Worm (Caenorhabditis elegans) whole organism, L1 larva: ENCODE results near the gene C25F6.8.

Experiments used
- C04F5.9 ChIP-seq: sonication (generic microtip); optimal IDR thresholded peaks from 2 replicates; lab custom pipeline; 2016; ENCODE audit warnings: missing genetic modification characterization, missing compliant biosample characterization
- alr-1 ChIP-seq: fragments of 200-800 bp; sonication (Bioruptor generic); optimal IDR thresholded peaks from 2 replicates; lab custom pipeline; 2018; ENCODE audit warnings: borderline replicate concordance, mild to moderate bottlenecking, missing genetic modification characterization, missing compliant biosample characterization
- aly-2 ChIP-seq: fragments of 150-350 bp; optimal IDR thresholded peaks from 2 replicates; lab custom pipeline; 2014; ENCODE audit warnings: missing biosample characterization, missing genetic modification characterization
- blmp-1 ChIP-seq: fragments of 150-350 bp; optimal IDR thresholded peaks from 2 replicates; lab custom pipeline; 2014; ENCODE audit warnings: missing biosample characterization, missing genetic modification characterization
- ceh-63 ChIP-seq: fragments of 200-800 bp; sonication (Bioruptor generic); optimal IDR thresholded peaks from 2 replicates; lab custom pipeline; 2018; ENCODE audit warnings: mild to moderate bottlenecking, missing genetic modification characterization, missing compliant biosample characterization
- dpl-1 ChIP-seq, 3 experiments: fragments of 150-350 bp in 2 of 3; sonication (generic microtip) in 1 of 3; optimal IDR thresholded peaks; 2 replicates each; lab custom pipeline; 2014 to 2017; ENCODE audit warnings: missing biosample characterization in 3 of 3, missing genetic modification characterization in 3 of 3, missing genetic modification reagents in 3 of 3
- dsc-1 ChIP-seq: sonication (generic microtip); optimal IDR thresholded peaks from 2 replicates; lab custom pipeline; 2016; ENCODE audit warnings: mild to moderate bottlenecking, missing genetic modification characterization, missing compliant biosample characterization
- efl-1 ChIP-seq, 4 experiments: fragments of 150-350 bp; optimal IDR thresholded peaks in 3 of 4; peaks in 1 of 4; 1 replicate in 1 of 4; 2 replicates in 3 of 4; lab custom pipeline; 2014; ENCODE audit warnings: missing biosample characterization in 2 of 4, missing genetic modification characterization in 2 of 4, missing genetic modification reagents in 2 of 4
- elt-3 ChIP-seq, 6 experiments: fragments of 150-350 bp in 1 of 6; sonication (generic microtip); optimal IDR thresholded peaks; 2 replicates each; lab custom pipeline; 2017 to 2018; ENCODE audit warnings: missing biosample characterization in 6 of 6, missing genetic modification characterization in 6 of 6, inconsistent platforms in 1 of 6
- ets-5 ChIP-seq: fragments of 200-800 bp; sonication (Bioruptor generic); IDR thresholded peaks from 2 replicates; pipeline ENCODE4 v1.3.6; 2022; ENCODE audit warnings: missing genetic modification characterization, missing compliant biosample characterization
- fkh-8 ChIP-seq: sonication (generic microtip); optimal IDR thresholded peaks from 2 replicates; lab custom pipeline; 2016; ENCODE audit warnings: mild to moderate bottlenecking, missing genetic modification characterization, missing compliant biosample characterization
- grh-1 ChIP-seq: fragments of 200-800 bp; sonication (Bioruptor generic); IDR thresholded peaks from 2 replicates; pipeline ENCODE4 v1.3.6; 2022; ENCODE audit warnings: missing genetic modification reagents, missing genetic modification characterization, missing compliant biosample characterization
- hlh-4 ChIP-seq: sonication (generic microtip); optimal IDR thresholded peaks from 2 replicates; lab custom pipeline; 2016; ENCODE audit warnings: mild to moderate bottlenecking, missing genetic modification characterization, missing compliant biosample characterization
- lin-14 ChIP-seq: fragments of 200-800 bp; sonication (Bioruptor generic); optimal IDR thresholded peaks from 2 replicates; lab custom pipeline; 2018; ENCODE audit warnings: mild to moderate bottlenecking, missing genetic modification characterization, moderate library complexity, missing compliant biosample characterization
- lin-15B ChIP-seq: fragments of 150-350 bp; sonication (generic microtip); optimal IDR thresholded peaks from 3 replicates; lab custom pipeline; 2014; ENCODE audit warnings: missing biosample characterization, missing genetic modification characterization
- lin-35 ChIP-seq, 2 experiments: fragments of 150-350 bp; optimal IDR thresholded peaks; 2 replicates each; lab custom pipeline; 2014; ENCODE audit warnings: missing biosample characterization in 2 of 2, missing genetic modification characterization in 2 of 2, missing genetic modification reagents in 2 of 2
- lir-3 ChIP-seq: sonication (generic microtip); optimal IDR thresholded peaks from 2 replicates; lab custom pipeline; 2016; ENCODE audit warnings: mild to moderate bottlenecking, missing genetic modification characterization, moderate library complexity, missing compliant biosample characterization; ENCODE audit not compliant: poor library complexity
- lsy-2 ChIP-seq, 2 experiments: fragments of 150-350 bp; optimal IDR thresholded peaks; 2 replicates each; lab custom pipeline; 2014; ENCODE audit warnings: missing biosample characterization in 2 of 2, missing genetic modification characterization in 2 of 2
- mef-2 ChIP-seq: fragments of 150-350 bp; optimal IDR thresholded peaks from 2 replicates; lab custom pipeline; 2014; ENCODE audit warnings: missing biosample characterization, missing genetic modification characterization
- mep-1 ChIP-seq: fragments of 150-350 bp; optimal IDR thresholded peaks from 2 replicates; lab custom pipeline; 2014; ENCODE audit warnings: missing biosample characterization, missing genetic modification characterization
- nhr-19 ChIP-seq: fragments of 200-800 bp; sonication (Bioruptor generic); conservative IDR thresholded peaks from 2 replicates; pipeline ENCODE4 v1.3.6; 2022; ENCODE audit warnings: missing genetic modification characterization, missing compliant biosample characterization
- nhr-20 ChIP-seq: sonication (generic microtip); optimal IDR thresholded peaks from 2 replicates; lab custom pipeline; 2016; ENCODE audit warnings: mild to moderate bottlenecking, missing genetic modification characterization, missing compliant biosample characterization
- nhr-28 ChIP-seq: fragments of 150-350 bp; optimal IDR thresholded peaks from 2 replicates; lab custom pipeline; 2014; ENCODE audit warnings: missing biosample characterization, missing genetic modification characterization
- nhr-71 ChIP-seq: sonication (generic microtip); optimal IDR thresholded peaks from 2 replicates; lab custom pipeline; 2016; ENCODE audit warnings: mild to moderate bottlenecking, missing genetic modification characterization, moderate library complexity, missing compliant biosample characterization
- nhr-77 ChIP-seq: fragments of 150-350 bp; optimal IDR thresholded peaks from 2 replicates; lab custom pipeline; 2014; ENCODE audit warnings: missing biosample characterization, missing genetic modification characterization
- nhr-85 ChIP-seq: sonication (generic microtip); peaks from one replicate; lab custom pipeline; 2016; ENCODE audit warnings: missing genetic modification characterization, inconsistent platforms, missing compliant biosample characterization
- pag-3 ChIP-seq: sonication (generic microtip); optimal IDR thresholded peaks from 2 replicates; lab custom pipeline; 2017; ENCODE audit warnings: missing genetic modification characterization, mild to moderate bottlenecking, missing compliant biosample characterization, antibody characterized with exemption, borderline replicate concordance; ENCODE audit not compliant: insufficient read depth
- rnt-1 ChIP-seq: sonication (generic microtip); optimal IDR thresholded peaks from 2 replicates; lab custom pipeline; 2016; ENCODE audit warnings: mild to moderate bottlenecking, missing genetic modification characterization, moderate library complexity, missing compliant biosample characterization
- snu-23 ChIP-seq: sonication (generic microtip); optimal IDR thresholded peaks from 2 replicates; lab custom pipeline; 2016; ENCODE audit warnings: missing genetic modification characterization, missing compliant biosample characterization
- sup-37 ChIP-seq: fragments of 200-800 bp; sonication (Bioruptor generic); optimal IDR thresholded peaks from 2 replicates; lab custom pipeline; 2018; ENCODE audit warnings: mild to moderate bottlenecking, missing genetic modification characterization, missing compliant biosample characterization
- swsn-7 ChIP-seq: sonication (generic microtip); optimal IDR thresholded peaks from 2 replicates; lab custom pipeline; 2016; ENCODE audit warnings: missing genetic modification characterization, missing compliant biosample characterization
- tbx-2 ChIP-seq: sonication (generic microtip); optimal IDR thresholded peaks from 2 replicates; lab custom pipeline; 2016; ENCODE audit warnings: missing genetic modification characterization, missing compliant biosample characterization
- tlp-1 ChIP-seq: fragments of 150-350 bp; optimal IDR thresholded peaks from 2 replicates; lab custom pipeline; 2014; ENCODE audit warnings: missing biosample characterization, missing genetic modification characterization
- unc-130 ChIP-seq: fragments of 150-350 bp; optimal IDR thresholded peaks from 2 replicates; lab custom pipeline; 2017; ENCODE audit warnings: missing biosample characterization, missing genetic modification characterization, inconsistent platforms
- unc-62 ChIP-seq: fragments of 150-350 bp; optimal IDR thresholded peaks from 2 replicates; lab custom pipeline; 2014; ENCODE audit warnings: missing biosample characterization, missing genetic modification reagents, missing genetic modification characterization
- xbp-1 ChIP-seq: sonication (generic microtip); optimal IDR thresholded peaks from 2 replicates; lab custom pipeline; 2016; ENCODE audit warnings: missing genetic modification characterization, missing compliant biosample characterization
- ztf-11 ChIP-seq, 2 experiments: sonication (generic microtip); optimal IDR thresholded peaks; 2 replicates each; lab custom pipeline; 2016 to 2017; ENCODE audit warnings: missing genetic modification characterization in 2 of 2, missing biosample characterization in 1 of 2, missing compliant biosample characterization in 1 of 2

Gene C25F6.8

ce11 chrX:5485284-5485927, 37.4 kb downstream of the C25F6.8 start (continued):
- TF ChIP-seq pag-3 (tag; lab: Kevin White, UChicago), result no peak
- no peak for TF ChIP-seq alr-1
- TF ChIP-seq nhr-77 (tag; lab: Kevin White, UChicago), result peak; percentile 4
- peak in 1 of 2 experiments; percentile 24 for TF ChIP-seq lin-35 (GFP tag; optimal IDR thresholded peaks at IDR 0.05; lab: Kevin White, UChicago)
- no peak for TF ChIP-seq fkh-8 (tag; lab: Kevin White, UChicago)
- TF ChIP-seq efl-1 (optimal IDR thresholded peaks at IDR 0.05; lab: Kevin White, UChicago), result no peak
- TF ChIP-seq efl-1 (GFP tag; optimal IDR thresholded peaks at IDR 0.05 in 1 of 2; lab: Kevin White, UChicago), result peak in 1 of 2 experiments; percentile 39
- TF ChIP-seq lsy-2 (tag; optimal IDR thresholded peaks at IDR 0.05; lab: Kevin White, UChicago), result peak in 1 of 2 experiments; percentile 19
- no peak for TF ChIP-seq tlp-1
- peak; percentile 16 for TF ChIP-seq tbx-2

ce11 chrX:5485931-5486537, 38.0 kb downstream of the C25F6.8 start, which contains the start of gene C25F6.1:
Gene C25F6.1, plus strand, starts transcription at chrX:5486487.
- TF ChIP-seq lin-35 (GFP tag; optimal IDR thresholded peaks at IDR 0.05; lab: Kevin White, UChicago) (peak in 1 of 2 experiments; percentile 8), nhr-20 (tag; lab: Kevin White, UChicago) (peak; percentile 35), unc-130 (peak; percentile 23), elt-3 (tag; optimal IDR thresholded peaks at IDR 0.05; lab: Kevin White, UChicago) (no peak), lsy-2 (tag; optimal IDR thresholded peaks at IDR 0.05; lab: Kevin White, UChicago) (peak; percentile 0 to 58), xbp-1 (peak; percentile 34), blmp-1 (tag; lab: Kevin White, UChicago) (peak; percentile 42), dsc-1 (peak; percentile 5), ceh-63 (GFP tag; lab: Kevin White, UChicago) (no peak), lin-14 (GFP tag; lab: Kevin White, UChicago) (peak; percentile 65), nhr-85 (tag; lab: Kevin White, UChicago) (peak; percentile 28), lin-15B (tag; lab: Kevin White, UChicago) (no peak), mef-2 (no peak), nhr-71 (tag; lab: Kevin White, UChicago) (peak; percentile 37), mep-1 (tag; lab: Kevin White, UChicago) (peak; percentile 23), dpl-1 (GFP tag; optimal IDR thresholded peaks at IDR 0.05; lab: Kevin White, UChicago) (peak in 2 of 3 experiments; percentile 1 to 31), snu-23 (GFP tag; lab: Kevin White, UChicago) (peak; percentile 52), swsn-7 (peak; percentile 16), rnt-1 (tag; lab: Kevin White, UChicago) (peak; percentile 33)
- TF ChIP-seq, all 84 proteins: peak for 15

- TF ChIP-seq swsn-7 (no peak), blmp-1 (tag; lab: Kevin White, UChicago) (peak; percentile 88)
Measured at ce11 chrX:5488867-5489266, 40.8 kb downstream of the C25F6.8 start.

ce11 chrX:5489538-5489937, 41.5 kb downstream of the C25F6.8 start, which contains the start of gene F55D1.1:
Gene F55D1.1, plus strand, starts transcription at chrX:5489838.
- TF ChIP-seq nhr-28, result no peak
- no peak for TF ChIP-seq ets-5 (GFP tag; lab: Robert Waterston, UW)
- no peak for TF ChIP-seq rnt-1 (tag; lab: Kevin White, UChicago)
- no peak for TF ChIP-seq C04F5.9
- TF ChIP-seq fkh-8 (tag; lab: Kevin White, UChicago), result no peak
- TF ChIP-seq nhr-71 (tag; lab: Kevin White, UChicago), result no peak
- no peak for TF ChIP-seq nhr-19
- TF ChIP-seq xbp-1, result no peak
- no peak for TF ChIP-seq tbx-2
- no peak for TF ChIP-seq aly-2 (tag; lab: Kevin White, UChicago)
- TF ChIP-seq lin-14 (GFP tag; lab: Kevin White, UChicago), result no peak
- TF ChIP-seq hlh-4 (tag; lab: Kevin White, UChicago), result no peak
- TF ChIP-seq lin-35 (GFP tag; optimal IDR thresholded peaks at IDR 0.05; lab: Kevin White, UChicago), result no peak
- no peak for TF ChIP-seq snu-23 (GFP tag; lab: Kevin White, UChicago)
- TF ChIP-seq unc-62 (GFP tag; lab: Kevin White, UChicago), result no peak
- TF ChIP-seq grh-1 (GFP tag; lab: Robert Waterston, UW), result no peak
- TF ChIP-seq nhr-77 (tag; lab: Kevin White, UChicago), result no peak
- no peak for TF ChIP-seq lir-3
- TF ChIP-seq sup-37 (GFP tag; lab: Kevin White, UChicago), result no peak
- TF ChIP-seq ztf-11 (tag; optimal IDR thresholded peaks at IDR 0.05; lab: Kevin White, UChicago), result no peak
